Worm (Caenorhabditis elegans) whole organism, young adult: ENCODE results near the gene Y57A10A.13.

Experiments used
- B0019.2 ChIP-seq: fragments of 200-800 bp; sonication (Bioruptor generic); conservative IDR thresholded peaks from 2 replicates; pipeline ENCODE4 v1.3.6; 2022; ENCODE audit warnings: missing genetic modification reagents, missing genetic modification characterization, missing compliant biosample characterization
- C06A6.2 ChIP-seq: fragments of 200-800 bp; sonication (Bioruptor generic); conservative IDR thresholded peaks from 2 replicates; pipeline ENCODE4 v1.3.6; 2022; ENCODE audit warnings: missing genetic modification characterization, missing compliant biosample characterization
- F22D6.2 ChIP-seq: sonication (generic microtip); optimal IDR thresholded peaks from 2 replicates; lab custom pipeline; 2016; ENCODE audit warnings: mild to moderate bottlenecking, missing genetic modification characterization, missing compliant biosample characterization
- F23B12.7 ChIP-seq: sonication (generic microtip); optimal IDR thresholded peaks from 2 replicates; lab custom pipeline; 2017; ENCODE audit warnings: missing genetic modification characterization, mild to moderate bottlenecking, missing compliant biosample characterization, antibody characterized with exemption, moderate library complexity; ENCODE audit not compliant: insufficient read depth
- F49E8.2 ChIP-seq: sonication (generic microtip); optimal IDR thresholded peaks from 3 replicates; lab custom pipeline; 2017; ENCODE audit warnings: missing genetic modification characterization, mild to moderate bottlenecking, missing compliant biosample characterization, antibody characterized with exemption, moderate library complexity; ENCODE audit not compliant: insufficient read depth
- Y56A3A.18 ChIP-seq: fragments of 200-800 bp; sonication (Bioruptor generic); IDR thresholded peaks from 2 replicates; pipeline ENCODE4 v1.3.6; 2022; ENCODE audit warnings: missing genetic modification reagents, missing genetic modification characterization, missing compliant biosample characterization
- akir-1 ChIP-seq: fragments of 200-800 bp; sonication (Bioruptor generic); optimal IDR thresholded peaks from 2 replicates; lab custom pipeline; 2018; ENCODE audit warnings: mild to moderate bottlenecking, missing genetic modification characterization, moderate library complexity, missing compliant biosample characterization
- aptf-3 ChIP-seq: fragments of 200-800 bp; sonication (Bioruptor generic); IDR thresholded peaks from 2 replicates; pipeline ENCODE4 v1.3.6; 2022; ENCODE audit warnings: missing genetic modification characterization, missing compliant biosample characterization
- atf-7 ChIP-seq: sonication (generic microtip); optimal IDR thresholded peaks from 2 replicates; lab custom pipeline; 2017; ENCODE audit warnings: mild to moderate bottlenecking, missing genetic modification characterization, missing compliant biosample characterization
- ccch-3 ChIP-seq: fragments of 200-800 bp; sonication (Bioruptor generic); optimal IDR thresholded peaks from 2 replicates; lab custom pipeline; 2018; ENCODE audit warnings: mild to moderate bottlenecking, missing genetic modification characterization, missing compliant biosample characterization
- cebp-1 ChIP-seq, 2 experiments: fragments of 200-800 bp in 1 of 2; sonication (Bioruptor generic) in 1 of 2; sonication (generic microtip) in 1 of 2; IDR thresholded peaks in 1 of 2; optimal IDR thresholded peaks in 1 of 2; 2 replicates each; pipeline versions ENCODE4 v1.3.6 to Lab custom; 2017 to 2022; ENCODE audit warnings: missing compliant biosample characterization in 2 of 2, missing genetic modification characterization in 2 of 2, mild to moderate bottlenecking in 1 of 2, missing genetic modification reagents in 1 of 2, moderate library complexity in 1 of 2
- cebp-2 ChIP-seq: fragments of 200-800 bp; sonication (Bioruptor generic); IDR thresholded peaks from 2 replicates; pipeline ENCODE4 v1.3.6; 2022; ENCODE audit warnings: missing genetic modification characterization, missing compliant biosample characterization
- ceh-40 ChIP-seq: fragments of 200-800 bp; sonication (Bioruptor generic); IDR thresholded peaks from 2 replicates; pipeline ENCODE4 v1.3.6; 2022; ENCODE audit warnings: missing genetic modification characterization, missing compliant biosample characterization
- dpff-1 ChIP-seq: sonication (generic microtip); optimal IDR thresholded peaks from 2 replicates; lab custom pipeline; 2017; ENCODE audit warnings: mild to moderate bottlenecking, missing genetic modification characterization, missing compliant biosample characterization
- dpl-1 ChIP-seq: fragments of 150-350 bp; optimal IDR thresholded peaks from 2 replicates; lab custom pipeline; 2014; ENCODE audit warnings: missing biosample characterization, missing genetic modification reagents, missing genetic modification characterization
- egl-18 ChIP-seq: fragments of 200-800 bp; sonication (Bioruptor generic); IDR thresholded peaks from 2 replicates; pipeline ENCODE4 v1.3.6; 2022; ENCODE audit warnings: missing genetic modification reagents, missing genetic modification characterization, missing compliant biosample characterization
- egrh-3 ChIP-seq: fragments of 200-800 bp; sonication (Bioruptor generic); IDR thresholded peaks from 2 replicates; pipeline ENCODE4 v1.3.6; 2022; ENCODE audit warnings: missing genetic modification reagents, missing genetic modification characterization, missing compliant biosample characterization
- ets-4 ChIP-seq: fragments of 200-800 bp; sonication (Bioruptor generic); optimal IDR thresholded peaks from 2 replicates; lab custom pipeline; 2018; ENCODE audit warnings: mild to moderate bottlenecking, missing genetic modification characterization, missing compliant biosample characterization
- fkh-3 ChIP-seq: sonication (generic microtip); optimal IDR thresholded peaks from 2 replicates; lab custom pipeline; 2016; ENCODE audit warnings: mild to moderate bottlenecking, missing genetic modification characterization, missing compliant biosample characterization
- him-1 ChIP-seq: sonication (generic microtip); optimal IDR thresholded peaks from 2 replicates; lab custom pipeline; 2016; ENCODE audit warnings: missing genotype, missing genetic modification reagents, missing genetic modification characterization, missing compliant biosample characterization
- hlh-12 ChIP-seq: sonication (generic microtip); optimal IDR thresholded peaks from 2 replicates; lab custom pipeline; 2016; ENCODE audit warnings: missing genetic modification characterization, missing compliant biosample characterization
- hsf-1 ChIP-seq: fragments of 200-800 bp; sonication (Bioruptor generic); IDR thresholded peaks from 2 replicates; pipeline ENCODE4 v1.3.6; 2022; ENCODE audit warnings: missing genetic modification reagents, missing genetic modification characterization, missing compliant biosample characterization
- lag-1 ChIP-seq: fragments of 200-800 bp; sonication (Bioruptor generic); IDR thresholded peaks from 2 replicates; pipeline ENCODE4 v1.3.6; 2022; ENCODE audit warnings: missing genetic modification reagents, missing genetic modification characterization, missing compliant biosample characterization
- let-607 ChIP-seq, 2 experiments: fragments of 200-800 bp in 1 of 2; sonication (Bioruptor generic) in 1 of 2; sonication (generic microtip) in 1 of 2; optimal IDR thresholded peaks; 2 replicates each; lab custom pipeline; 2016 to 2018; ENCODE audit warnings: mild to moderate bottlenecking in 2 of 2, missing compliant biosample characterization in 2 of 2, missing genetic modification characterization in 2 of 2, moderate library complexity in 2 of 2, missing genotype in 1 of 2
- lin-26 ChIP-seq: fragments of 200-800 bp; sonication (Bioruptor generic); IDR thresholded peaks from 2 replicates; pipeline ENCODE4 v1.3.6; 2022; ENCODE audit warnings: missing genetic modification reagents, missing genetic modification characterization, missing compliant biosample characterization
- lin-40 ChIP-seq: sonication (generic microtip); optimal IDR thresholded peaks from 2 replicates; lab custom pipeline; 2016; ENCODE audit warnings: missing genetic modification characterization, mild to moderate bottlenecking, missing compliant biosample characterization, missing genotype, missing genetic modification reagents
- lir-1 ChIP-seq: fragments of 200-800 bp; sonication (Bioruptor generic); conservative IDR thresholded peaks from 2 replicates; pipeline ENCODE4 v1.3.6; 2022; ENCODE audit warnings: missing genetic modification reagents, missing genetic modification characterization, missing compliant biosample characterization
- nfya-2 ChIP-seq: fragments of 200-800 bp; sonication (Bioruptor generic); IDR thresholded peaks from 2 replicates; pipeline ENCODE4 v1.3.6; 2022; ENCODE audit warnings: missing genetic modification reagents, missing genetic modification characterization, missing compliant biosample characterization
- nfyb-1 ChIP-seq: fragments of 200-800 bp; sonication (Bioruptor generic); IDR thresholded peaks from 2 replicates; pipeline ENCODE4 v1.3.6; 2022; ENCODE audit warnings: missing genetic modification reagents, missing genetic modification characterization, missing compliant biosample characterization
- nhr-80 ChIP-seq: sonication (generic microtip); optimal IDR thresholded peaks from 2 replicates; lab custom pipeline; 2016; ENCODE audit warnings: missing genetic modification characterization, missing compliant biosample characterization
- somi-1 ChIP-seq: fragments of 200-800 bp; sonication (Bioruptor generic); optimal IDR thresholded peaks from 2 replicates; lab custom pipeline; 2018; ENCODE audit warnings: mild to moderate bottlenecking, missing genetic modification characterization, missing compliant biosample characterization
- sptf-2 ChIP-seq: fragments of 200-800 bp; sonication (Bioruptor generic); optimal IDR thresholded peaks from 2 replicates; lab custom pipeline; 2018; ENCODE audit warnings: mild to moderate bottlenecking, missing genetic modification characterization, missing compliant biosample characterization
- unc-62 ChIP-seq: fragments of 150-350 bp; optimal IDR thresholded peaks from 2 replicates; lab custom pipeline; 2014; ENCODE audit warnings: missing biosample characterization, missing genetic modification reagents, missing genetic modification characterization
- zfh-2 ChIP-seq: fragments of 200-800 bp; sonication (Bioruptor generic); conservative IDR thresholded peaks from 2 replicates; pipeline ENCODE4 v1.3.6; 2022; ENCODE audit warnings: missing genetic modification reagents, missing genetic modification characterization, missing compliant biosample characterization
- zim-3 ChIP-seq: sonication (generic microtip); optimal IDR thresholded peaks from 2 replicates; lab custom pipeline; 2017; ENCODE audit warnings: mild to moderate bottlenecking, missing genetic modification characterization, moderate library complexity, missing compliant biosample characterization
- ztf-22 ChIP-seq: fragments of 200-800 bp; sonication (Bioruptor generic); optimal IDR thresholded peaks from 2 replicates; lab custom pipeline; 2018; ENCODE audit warnings: mild to moderate bottlenecking, missing genetic modification characterization, moderate library complexity, missing compliant biosample characterization
- ztf-26 ChIP-seq: sonication (generic microtip); optimal IDR thresholded peaks from 2 replicates; lab custom pipeline; 2017; ENCODE audit warnings: missing genetic modification characterization, missing compliant biosample characterization
- ztf-3 ChIP-seq: fragments of 200-800 bp; sonication (Bioruptor generic); optimal IDR thresholded peaks from 2 replicates; lab custom pipeline; 2018; ENCODE audit warnings: mild to moderate bottlenecking, missing genetic modification characterization, missing compliant biosample characterization

Y57A10A.13 gene

ce11 chrII:12186726-12187125 lies 2.0 kb upstream of the Y57A10A.13 start:
- no peak for TF ChIP-seq ztf-26 (tag; lab: Kevin White, UChicago)
- TF ChIP-seq lin-40 (tag; lab: Kevin White, UChicago): no peak
- no peak for TF ChIP-seq C06A6.2 (GFP tag; lab: Robert Waterston, UW)
- no peak for TF ChIP-seq F23B12.7 (tag; lab: Kevin White, UChicago)
- TF ChIP-seq B0019.2 (GFP tag; lab: Robert Waterston, UW): no peak
- TF ChIP-seq cebp-2: no peak
- TF ChIP-seq somi-1: no peak

ce11 chrII:12185710-12186109 lies 1.0 kb upstream of the Y57A10A.13 start, which contains the start of gene Y57A10A.14:
Y57A10A.14 (plus strand) TSS chrII:12185937.
- TF ChIP-seq lin-40 (tag; lab: Kevin White, UChicago): no peak
- TF ChIP-seq ztf-26 (tag; lab: Kevin White, UChicago): no peak
- TF ChIP-seq unc-62 (GFP tag; lab: Kevin White, UChicago): peak; percentile 79
- no peak for TF ChIP-seq hsf-1 (GFP tag; lab: Robert Waterston, UW)
- peak; percentile 34 for TF ChIP-seq atf-7 (tag; lab: Kevin White, UChicago)
- no peak for TF ChIP-seq akir-1 (GFP tag; lab: Kevin White, UChicago)
- no peak for TF ChIP-seq lin-26 (GFP tag; lab: Robert Waterston, UW)
- peak; percentile 78 for TF ChIP-seq nhr-80 (tag; lab: Kevin White, UChicago)
- no peak for TF ChIP-seq cebp-1 (GFP tag; IDR thresholded peaks at IDR 0.05; lab: Robert Waterston, UW)
- TF ChIP-seq cebp-1 (tag; optimal IDR thresholded peaks at IDR 0.05; lab: Kevin White, UChicago): peak; percentile 15
- TF ChIP-seq dpff-1 (tag; lab: Kevin White, UChicago): no peak
- TF ChIP-seq ceh-40: no peak
- peak in 1 of 2 experiments; percentile 57 for TF ChIP-seq let-607 (tag; optimal IDR thresholded peaks at IDR 0.05; lab: Kevin White, UChicago)
- TF ChIP-seq ets-4 (GFP tag; lab: Kevin White, UChicago): no peak
- TF ChIP-seq Y56A3A.18: no peak
- TF ChIP-seq ccch-3 (GFP tag; lab: Kevin White, UChicago): no peak
- TF ChIP-seq hlh-12 (tag; lab: Kevin White, UChicago): no peak

ce11 chrII:12176521-12176920 lies 8.2 kb downstream of the Y57A10A.13 start:
- TF ChIP-seq fkh-3 (tag; lab: Kevin White, UChicago) (no peak), lin-26 (GFP tag; lab: Robert Waterston, UW) (no peak), egl-18 (no peak), dpl-1 (no peak), him-1 (tag; lab: Kevin White, UChicago) (peak; percentile 70), F22D6.2 (tag; lab: Kevin White, UChicago) (no peak), nfya-2 (GFP tag; lab: Robert Waterston, UW) (no peak)

- TF ChIP-seq egrh-3 (GFP tag; lab: Robert Waterston, UW): peak; percentile 91
- no peak for TF ChIP-seq B0019.2 (GFP tag; lab: Robert Waterston, UW)
- TF ChIP-seq zfh-2 (GFP tag; lab: Robert Waterston, UW): peak; percentile 93
- TF ChIP-seq nfyb-1: no peak
- no peak for TF ChIP-seq lag-1
- TF ChIP-seq nhr-80 (tag; lab: Kevin White, UChicago): no peak
- TF ChIP-seq F49E8.2 (tag; lab: Kevin White, UChicago): no peak
- no peak for TF ChIP-seq ztf-22 (GFP tag; lab: Kevin White, UChicago)
- TF ChIP-seq ccch-3 (GFP tag; lab: Kevin White, UChicago): no peak
- no peak for TF ChIP-seq aptf-3 (GFP tag; lab: Robert Waterston, UW)
- no peak for TF ChIP-seq ztf-3
- no peak for TF ChIP-seq zim-3
- no peak for TF ChIP-seq him-1 (tag; lab: Kevin White, UChicago)
- TF ChIP-seq lir-1 (GFP tag; lab: Robert Waterston, UW): no peak
- no peak for TF ChIP-seq sptf-2
These were observed 9.3 kb downstream of the Y57A10A.13 start for ce11 chrII:12175398-12175797.
